Fruit fly (Drosophila melanogaster): ENCODE measurements around the gene CG9175.

- TF ChIP-seq pan (optimal IDR thresholded peaks at IDR 0.05) (no peak), dsf (GFP tag; optimal IDR thresholded peaks at IDR 0.05; ENCODE audit: borderline replicate concordance) (no peak), usp (GFP tag; optimal IDR thresholded peaks at IDR 0.05) (no peak), Dfd (GFP tag; optimal IDR thresholded peaks at IDR 0.05) (no peak), CG32264 (GFP tag; optimal IDR thresholded peaks at IDR 0.05) (no peak), Hr83 (GFP tag; optimal IDR thresholded peaks at IDR 0.05; ENCODE audit: poor library complexity, severe bottlenecking) (no peak), fru (GFP tag; optimal IDR thresholded peaks at IDR 0.05) (no peak)
Observed at dm6 chr2L:6139082-6139481, 40.3 kb upstream of the CG9175 start, which contains the start of gene CG13991.
